Worm (Caenorhabditis elegans) whole organism, late embryonic: ENCODE data around the gene gst-11.

ENCODE experiments used
- T23F11.4 ChIP-seq: fragments of 200-800 bp; sonication (Bioruptor generic); optimal IDR thresholded peaks from 2 replicates; lab custom pipeline; 2018; ENCODE audit warnings: mild to moderate bottlenecking, missing genetic modification characterization, missing compliant biosample characterization
- ama-1 ChIP-seq: fragments of 150-350 bp; optimal IDR thresholded peaks from 2 replicates; lab custom pipeline; 2014
- ceh-2 ChIP-seq: sonication (generic microtip); optimal IDR thresholded peaks from 2 replicates; lab custom pipeline; 2016; ENCODE audit warnings: missing genotype, missing genetic modification characterization, missing compliant biosample characterization
- che-1 ChIP-seq: sonication (generic microtip); optimal IDR thresholded peaks from 2 replicates; lab custom pipeline; 2016; ENCODE audit warnings: mild to moderate bottlenecking, missing genetic modification characterization, missing compliant biosample characterization
- elt-2 ChIP-seq: sonication (generic microtip); optimal IDR thresholded peaks from 2 replicates; lab custom pipeline; 2016; ENCODE audit warnings: missing genetic modification reagents, missing genetic modification characterization, missing compliant biosample characterization
- ets-4 ChIP-seq: sonication (generic microtip); optimal IDR thresholded peaks from 2 replicates; lab custom pipeline; 2016; ENCODE audit warnings: missing genetic modification characterization, missing compliant biosample characterization
- fax-1 ChIP-seq: sonication (generic microtip); optimal IDR thresholded peaks from 2 replicates; lab custom pipeline; 2016; ENCODE audit warnings: missing genotype, missing genetic modification characterization, missing compliant biosample characterization
- fkh-6 ChIP-seq: sonication (generic microtip); optimal IDR thresholded peaks from 2 replicates; lab custom pipeline; 2016; ENCODE audit warnings: missing genetic modification characterization, missing compliant biosample characterization
- nfya-1 ChIP-seq: sonication (generic microtip); optimal IDR thresholded peaks from 2 replicates; lab custom pipeline; 2017; ENCODE audit warnings: missing genetic modification characterization, mild to moderate bottlenecking, missing compliant biosample characterization, antibody characterized with exemption, moderate library complexity
- pqm-1 ChIP-seq: sonication (generic microtip); optimal IDR thresholded peaks from 2 replicates; lab custom pipeline; 2016; ENCODE audit warnings: missing genetic modification characterization, missing compliant biosample characterization
- unc-86 ChIP-seq: sonication (generic microtip); optimal IDR thresholded peaks from 2 replicates; lab custom pipeline; 2016; ENCODE audit warnings: missing genetic modification characterization, missing compliant biosample characterization
- zip-5 ChIP-seq: sonication (generic microtip); optimal IDR thresholded peaks from 2 replicates; lab custom pipeline; 2016; ENCODE audit warnings: missing genetic modification characterization, missing compliant biosample characterization

DNA sequence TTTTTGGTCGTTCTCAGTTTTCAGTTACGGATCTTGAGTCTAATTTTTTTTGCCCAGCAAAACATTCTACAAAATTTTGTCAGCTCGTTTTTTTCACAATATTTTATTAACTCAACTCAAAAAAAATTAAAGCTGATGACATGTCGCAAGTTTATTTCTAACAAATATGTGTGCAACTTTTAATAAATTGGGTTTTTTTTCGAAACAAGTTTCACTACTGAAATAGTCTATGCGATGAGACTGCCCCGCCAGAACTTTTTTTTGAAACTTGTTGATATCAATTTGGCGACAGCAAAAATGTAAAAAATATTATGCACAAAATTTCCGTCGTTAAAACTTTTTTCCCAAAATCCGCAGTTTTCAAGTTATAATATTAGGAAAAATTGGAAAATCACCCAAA lies 10.4 kb downstream of the gst-11 start, which contains the start of gene C18B2.2:
- no peak for TF ChIP-seq ama-1
- no peak for TF ChIP-seq che-1
- no peak for TF ChIP-seq fax-1
- no peak for TF ChIP-seq pqm-1 (tag; lab: Kevin White, UChicago)
- TF ChIP-seq fkh-6 (tag; lab: Kevin White, UChicago), result no peak
- no peak for TF ChIP-seq nfya-1 (tag; lab: Kevin White, UChicago)
- TF ChIP-seq ets-4 (tag; lab: Kevin White, UChicago), result no peak
- TF ChIP-seq elt-2, result no peak
- no peak for TF ChIP-seq zip-5 (tag; lab: Kevin White, UChicago)
- TF ChIP-seq unc-86 (tag; lab: Kevin White, UChicago), result no peak
- no peak for TF ChIP-seq ceh-2 (tag; lab: Kevin White, UChicago)
- TF ChIP-seq T23F11.4 (GFP tag; lab: Kevin White, UChicago), result no peak
